Worm (Caenorhabditis elegans): Measurements from ENCODE around the gene zig-3.

Gene zig-3

ce11 chrX:7932453-7932852, 1.9 kb downstream of the zig-3 start (continued):
- TF ChIP-seq sox-4 (tag; optimal IDR thresholded peaks at IDR 0.05), result no peak
- no peak for TF ChIP-seq unc-98 (GFP tag; IDR thresholded peaks at IDR 0.05)
- no peak for TF ChIP-seq dpl-1 (GFP tag; optimal IDR thresholded peaks at IDR 0.05)
- TF ChIP-seq tbx-2 (tag; optimal IDR thresholded peaks at IDR 0.05), result no peak
- peak; percentile 70 for TF ChIP-seq blmp-1 (tag; optimal IDR thresholded peaks at IDR 0.05)
- peak; percentile 35 for TF ChIP-seq nhr-71 (tag; optimal IDR thresholded peaks at IDR 0.05)

ce11 chrX:7942675-7943074, 12.1 kb downstream of the zig-3 start:
- TF ChIP-seq unc-86 (tag; optimal IDR thresholded peaks at IDR 0.05), result no peak
- TF ChIP-seq hlh-17 (GFP tag; optimal IDR thresholded peaks at IDR 0.05; ENCODE audit: borderline replicate concordance), result no peak
- no peak for TF ChIP-seq lin-13 (GFP tag; optimal IDR thresholded peaks at IDR 0.05)
- no peak for TF ChIP-seq nhr-77 (tag; optimal IDR thresholded peaks at IDR 0.05)
- TF ChIP-seq nhr-19 (GFP tag; conservative IDR thresholded peaks at IDR 0.05), result no peak
- no peak for TF ChIP-seq ceh-88 (GFP tag; IDR thresholded peaks at IDR 0.05)
- no peak for TF ChIP-seq fkh-4 (tag; optimal IDR thresholded peaks at IDR 0.05; ENCODE audit: borderline replicate concordance)
- no peak for TF ChIP-seq dpl-1 (GFP tag; optimal IDR thresholded peaks at IDR 0.05)

ce11 chrX:7944999-7945398, 14.4 kb downstream of the zig-3 start, which contains the start of gene tnt-3:
Gene tnt-3, minus strand, starts transcription at chrX:7945099.
- TF ChIP-seq unc-130 (tag; optimal IDR thresholded peaks at IDR 0.05) (no peak), nhr-76 (tag; optimal IDR thresholded peaks at IDR 0.05) (no peak), nhr-19 (GFP tag; conservative IDR thresholded peaks at IDR 0.05) (no peak), ets-5 (GFP tag; IDR thresholded peaks at IDR 0.05) (no peak), unc-62 (GFP tag; optimal IDR thresholded peaks at IDR 0.05) (no peak), mep-1 (tag; optimal IDR thresholded peaks at IDR 0.05) (no peak), lin-39 (tag; optimal IDR thresholded peaks at IDR 0.05) (no peak), ztf-4 (tag; optimal IDR thresholded peaks at IDR 0.05) (no peak), vab-15 (tag; optimal IDR thresholded peaks at IDR 0.05) (no peak), lin-15B (tag; optimal IDR thresholded peaks at IDR 0.05) (no peak), ceh-8 (GFP tag; optimal IDR thresholded peaks at IDR 0.05) (no peak), egl-13 (tag; optimal IDR thresholded peaks at IDR 0.05) (no peak), hpl-2 (GFP tag; optimal IDR thresholded peaks at IDR 0.05) (no peak), nhr-77 (tag; optimal IDR thresholded peaks at IDR 0.05) (no peak), unc-30 (tag; optimal IDR thresholded peaks at IDR 0.05) (no peak), lin-35 (GFP tag; optimal IDR thresholded peaks at IDR 0.05) (no peak)

- TF ChIP-seq lin-14 (GFP tag; optimal IDR thresholded peaks at IDR 0.05), result peak; percentile 46
- no peak for TF ChIP-seq fos-1 (tag; optimal IDR thresholded peaks at IDR 0.05)
- TF ChIP-seq C04F5.9 (tag; optimal IDR thresholded peaks at IDR 0.05), result no peak
- TF ChIP-seq rnt-1 (tag; optimal IDR thresholded peaks at IDR 0.05), result peak; percentile 45
- no peak for TF ChIP-seq nhr-77 (tag; optimal IDR thresholded peaks at IDR 0.05)
- no peak for TF ChIP-seq nhr-71 (tag; optimal IDR thresholded peaks at IDR 0.05)
- no peak for TF ChIP-seq blmp-1 (tag; optimal IDR thresholded peaks at IDR 0.05)
- TF ChIP-seq ceh-90 (tag; optimal IDR thresholded peaks at IDR 0.05), result no peak
Observed at ce11 chrX:7945438-7945837, 14.9 kb downstream of the zig-3 start.

ce11 chrX:7951578-7951977, 21.0 kb downstream of the zig-3 start:
- TF ChIP-seq lin-13 (GFP tag; optimal IDR thresholded peaks at IDR 0.05), result peak; percentile 89
- no peak for TF ChIP-seq hpl-2 (GFP tag; optimal IDR thresholded peaks at IDR 0.05)
- peak; percentile 93 for TF ChIP-seq nhr-85 (tag)
- peak; percentile 63 for TF ChIP-seq sup-37 (GFP tag; optimal IDR thresholded peaks at IDR 0.05)
- peak in 1 of 2 experiments; percentile 97 for TF ChIP-seq mdl-1 (tag; optimal IDR thresholded peaks at IDR 0.05)
- no peak for TF ChIP-seq ces-1 (GFP tag; optimal IDR thresholded peaks at IDR 0.05)
- peak; percentile 88 for TF ChIP-seq sox-4 (tag; optimal IDR thresholded peaks at IDR 0.05)
- peak; percentile 82 for TF ChIP-seq jun-1 (tag; optimal IDR thresholded peaks at IDR 0.05)
- peak; percentile 88 for TF ChIP-seq xbp-1 (tag; optimal IDR thresholded peaks at IDR 0.05)
- peak in 1 of 6 experiments; percentile 55 for TF ChIP-seq elt-3 (tag; optimal IDR thresholded peaks at IDR 0.05)
- TF ChIP-seq pag-3 (tag; optimal IDR thresholded peaks at IDR 0.05; ENCODE audit: borderline replicate concordance, insufficient read depth), result peak; percentile 90
- peak; percentile 86 for TF ChIP-seq nhr-19 (GFP tag; conservative IDR thresholded peaks at IDR 0.05)
- TF ChIP-seq sptf-1 (tag; optimal IDR thresholded peaks at IDR 0.05), result no peak
- peak; percentile 82 for TF ChIP-seq nhr-11 (tag; optimal IDR thresholded peaks at IDR 0.05)
- no peak for TF ChIP-seq nhr-76 (tag; optimal IDR thresholded peaks at IDR 0.05)
- TF ChIP-seq elt-2 (tag; optimal IDR thresholded peaks at IDR 0.05), result peak; percentile 69
- TF ChIP-seq nhr-90 (tag; optimal IDR thresholded peaks at IDR 0.05; ENCODE audit: poor library complexity), result peak; percentile 75
- peak; percentile 95 for TF ChIP-seq tbx-2 (tag; optimal IDR thresholded peaks at IDR 0.05)
- TF ChIP-seq mep-1 (tag; optimal IDR thresholded peaks at IDR 0.05), result peak; percentile 88
- TF ChIP-seq unc-62 (GFP tag; optimal IDR thresholded peaks at IDR 0.05), result no peak
- peak; percentile 81 for TF ChIP-seq irx-1 (tag; optimal IDR thresholded peaks at IDR 0.05)

Measured in whole organism, L1 larva.